Worm (Caenorhabditis elegans) whole organism, L1 larva: ENCODE results near the gene eef-1A.1.

Experiments
- C04F5.9 ChIP-seq: sonication (generic microtip); optimal IDR thresholded peaks from 2 replicates; lab custom pipeline; 2016; ENCODE audit warnings: missing genetic modification characterization, missing compliant biosample characterization
- C34B4.2 ChIP-seq: sonication (generic microtip); optimal IDR thresholded peaks from 2 replicates; lab custom pipeline; 2017; ENCODE audit warnings: mild to moderate bottlenecking, missing genetic modification characterization, missing compliant biosample characterization
- aha-1 ChIP-seq: fragments of 150-350 bp; optimal IDR thresholded peaks from 2 replicates; lab custom pipeline; 2014; ENCODE audit warnings: missing biosample characterization, missing genetic modification characterization
- alr-1 ChIP-seq: fragments of 200-800 bp; sonication (Bioruptor generic); optimal IDR thresholded peaks from 2 replicates; lab custom pipeline; 2018; ENCODE audit warnings: borderline replicate concordance, mild to moderate bottlenecking, missing genetic modification characterization, missing compliant biosample characterization
- aly-2 ChIP-seq: fragments of 150-350 bp; optimal IDR thresholded peaks from 2 replicates; lab custom pipeline; 2014; ENCODE audit warnings: missing biosample characterization, missing genetic modification characterization
- ama-1 ChIP-seq: fragments of 150-350 bp; optimal IDR thresholded peaks from 2 replicates; lab custom pipeline; 2014
- blmp-1 ChIP-seq: fragments of 150-350 bp; optimal IDR thresholded peaks from 2 replicates; lab custom pipeline; 2014; ENCODE audit warnings: missing biosample characterization, missing genetic modification characterization
- ceh-8 ChIP-seq: fragments of 200-800 bp; sonication (Bioruptor generic); optimal IDR thresholded peaks from 2 replicates; lab custom pipeline; 2018; ENCODE audit warnings: mild to moderate bottlenecking, missing genetic modification characterization, moderate library complexity, missing compliant biosample characterization
- ceh-88 ChIP-seq: fragments of 200-800 bp; sonication (Bioruptor generic); IDR thresholded peaks from 2 replicates; pipeline ENCODE4 v1.3.6; 2022; ENCODE audit warnings: missing genetic modification characterization, missing compliant biosample characterization
- ceh-90 ChIP-seq: sonication (generic microtip); optimal IDR thresholded peaks from 2 replicates; lab custom pipeline; 2016; ENCODE audit warnings: missing genetic modification characterization, missing compliant biosample characterization
- efl-1 ChIP-seq, 4 experiments: fragments of 150-350 bp; optimal IDR thresholded peaks in 3 of 4; peaks in 1 of 4; 1 replicate in 1 of 4; 2 replicates in 3 of 4; lab custom pipeline; 2014; ENCODE audit warnings: missing biosample characterization in 2 of 4, missing genetic modification characterization in 2 of 4, missing genetic modification reagents in 2 of 4
- efl-3 ChIP-seq: fragments of 200-800 bp; sonication (Bioruptor generic); optimal IDR thresholded peaks from 2 replicates; lab custom pipeline; 2018; ENCODE audit warnings: mild to moderate bottlenecking, missing genetic modification characterization, missing compliant biosample characterization
- egl-27 ChIP-seq, 2 experiments: fragments of 150-350 bp in 1 of 2; sonication (generic microtip); optimal IDR thresholded peaks; 3 replicates each; lab custom pipeline; 2017 to 2018; ENCODE audit warnings: missing biosample characterization in 2 of 2, missing genetic modification characterization in 2 of 2, missing genetic modification reagents in 2 of 2
- elt-3 ChIP-seq, 6 experiments: fragments of 150-350 bp in 1 of 6; sonication (generic microtip); optimal IDR thresholded peaks; 2 replicates each; lab custom pipeline; 2017 to 2018; ENCODE audit warnings: missing biosample characterization in 6 of 6, missing genetic modification characterization in 6 of 6, inconsistent platforms in 1 of 6
- ets-5 ChIP-seq: fragments of 200-800 bp; sonication (Bioruptor generic); IDR thresholded peaks from 2 replicates; pipeline ENCODE4 v1.3.6; 2022; ENCODE audit warnings: missing genetic modification characterization, missing compliant biosample characterization
- fkh-4 ChIP-seq: sonication (generic microtip); optimal IDR thresholded peaks from 2 replicates; lab custom pipeline; 2016; ENCODE audit warnings: missing compliant biosample characterization, missing genetic modification characterization, borderline replicate concordance
- fkh-8 ChIP-seq: sonication (generic microtip); optimal IDR thresholded peaks from 2 replicates; lab custom pipeline; 2016; ENCODE audit warnings: mild to moderate bottlenecking, missing genetic modification characterization, missing compliant biosample characterization
- fos-1 ChIP-seq: fragments of 150-350 bp; optimal IDR thresholded peaks from 2 replicates; lab custom pipeline; 2014; ENCODE audit warnings: missing biosample characterization, missing genetic modification characterization
- hpl-2 ChIP-seq: fragments of 150-350 bp; optimal IDR thresholded peaks from 2 replicates; lab custom pipeline; 2014; ENCODE audit warnings: missing biosample characterization, missing genetic modification reagents, missing genetic modification characterization
- isw-1 ChIP-seq: fragments of 200-800 bp; sonication (Bioruptor generic); IDR thresholded peaks from 2 replicates; pipeline ENCODE4 v1.3.6; 2022; ENCODE audit warnings: missing genetic modification characterization, missing compliant biosample characterization
- jun-1 ChIP-seq: fragments of 150-350 bp; optimal IDR thresholded peaks from 2 replicates; lab custom pipeline; 2014; ENCODE audit warnings: missing biosample characterization, missing genetic modification reagents, missing genetic modification characterization
- lin-13 ChIP-seq: fragments of 150-350 bp; optimal IDR thresholded peaks from 2 replicates; lab custom pipeline; 2014; ENCODE audit warnings: missing biosample characterization, missing genetic modification reagents, missing genetic modification characterization
- lin-14 ChIP-seq: fragments of 200-800 bp; sonication (Bioruptor generic); optimal IDR thresholded peaks from 2 replicates; lab custom pipeline; 2018; ENCODE audit warnings: mild to moderate bottlenecking, missing genetic modification characterization, moderate library complexity, missing compliant biosample characterization
- lin-15B ChIP-seq: fragments of 150-350 bp; sonication (generic microtip); optimal IDR thresholded peaks from 3 replicates; lab custom pipeline; 2014; ENCODE audit warnings: missing biosample characterization, missing genetic modification characterization
- lin-39 ChIP-seq: fragments of 150-350 bp; optimal IDR thresholded peaks from 2 replicates; lab custom pipeline; 2014; ENCODE audit warnings: missing biosample characterization, missing genetic modification reagents, missing genetic modification characterization
- lsy-2 ChIP-seq, 2 experiments: fragments of 150-350 bp; optimal IDR thresholded peaks; 2 replicates each; lab custom pipeline; 2014; ENCODE audit warnings: missing biosample characterization in 2 of 2, missing genetic modification characterization in 2 of 2
- mab-9 ChIP-seq: fragments of 200-800 bp; sonication (Bioruptor generic); IDR thresholded peaks from 2 replicates; pipeline ENCODE4 v1.3.6; 2022; ENCODE audit warnings: missing genetic modification reagents, missing genetic modification characterization, missing compliant biosample characterization
- mep-1 ChIP-seq: fragments of 150-350 bp; optimal IDR thresholded peaks from 2 replicates; lab custom pipeline; 2014; ENCODE audit warnings: missing biosample characterization, missing genetic modification characterization
- nhr-20 ChIP-seq: sonication (generic microtip); optimal IDR thresholded peaks from 2 replicates; lab custom pipeline; 2016; ENCODE audit warnings: mild to moderate bottlenecking, missing genetic modification characterization, missing compliant biosample characterization
- nhr-237 ChIP-seq: fragments of 150-350 bp; optimal IDR thresholded peaks from 2 replicates; lab custom pipeline; 2014; ENCODE audit warnings: missing biosample characterization, missing genetic modification characterization
- nhr-28 ChIP-seq: fragments of 150-350 bp; optimal IDR thresholded peaks from 2 replicates; lab custom pipeline; 2014; ENCODE audit warnings: missing biosample characterization, missing genetic modification characterization
- nhr-71 ChIP-seq: sonication (generic microtip); optimal IDR thresholded peaks from 2 replicates; lab custom pipeline; 2016; ENCODE audit warnings: mild to moderate bottlenecking, missing genetic modification characterization, moderate library complexity, missing compliant biosample characterization
- nhr-85 ChIP-seq: sonication (generic microtip); peaks from one replicate; lab custom pipeline; 2016; ENCODE audit warnings: missing genetic modification characterization, inconsistent platforms, missing compliant biosample characterization
- nhr-90 ChIP-seq: sonication (generic microtip); optimal IDR thresholded peaks from 2 replicates; lab custom pipeline; 2016; ENCODE audit warnings: mild to moderate bottlenecking, missing genetic modification characterization, missing compliant biosample characterization; ENCODE audit not compliant: poor library complexity
- pag-3 ChIP-seq: sonication (generic microtip); optimal IDR thresholded peaks from 2 replicates; lab custom pipeline; 2017; ENCODE audit warnings: missing genetic modification characterization, mild to moderate bottlenecking, missing compliant biosample characterization, antibody characterized with exemption, borderline replicate concordance; ENCODE audit not compliant: insufficient read depth
- pqm-1 ChIP-seq: sonication (generic microtip); optimal IDR thresholded peaks from 3 replicates; lab custom pipeline; 2017; ENCODE audit warnings: missing biosample characterization, missing genetic modification characterization
- rnt-1 ChIP-seq: sonication (generic microtip); optimal IDR thresholded peaks from 2 replicates; lab custom pipeline; 2016; ENCODE audit warnings: mild to moderate bottlenecking, missing genetic modification characterization, moderate library complexity, missing compliant biosample characterization
- snu-23 ChIP-seq: sonication (generic microtip); optimal IDR thresholded peaks from 2 replicates; lab custom pipeline; 2016; ENCODE audit warnings: missing genetic modification characterization, missing compliant biosample characterization
- sup-37 ChIP-seq: fragments of 200-800 bp; sonication (Bioruptor generic); optimal IDR thresholded peaks from 2 replicates; lab custom pipeline; 2018; ENCODE audit warnings: mild to moderate bottlenecking, missing genetic modification characterization, missing compliant biosample characterization
- swsn-7 ChIP-seq: sonication (generic microtip); optimal IDR thresholded peaks from 2 replicates; lab custom pipeline; 2016; ENCODE audit warnings: missing genetic modification characterization, missing compliant biosample characterization
- tbx-2 ChIP-seq: sonication (generic microtip); optimal IDR thresholded peaks from 2 replicates; lab custom pipeline; 2016; ENCODE audit warnings: missing genetic modification characterization, missing compliant biosample characterization
- unc-130 ChIP-seq: fragments of 150-350 bp; optimal IDR thresholded peaks from 2 replicates; lab custom pipeline; 2017; ENCODE audit warnings: missing biosample characterization, missing genetic modification characterization, inconsistent platforms
- unc-86 ChIP-seq: sonication (generic microtip); optimal IDR thresholded peaks from 2 replicates; lab custom pipeline; 2016; ENCODE audit warnings: missing genetic modification characterization, missing compliant biosample characterization
- vab-15 ChIP-seq: sonication (generic microtip); optimal IDR thresholded peaks from 2 replicates; lab custom pipeline; 2017; ENCODE audit warnings: missing genotype, mild to moderate bottlenecking, missing genetic modification characterization, missing compliant biosample characterization
- xbp-1 ChIP-seq: sonication (generic microtip); optimal IDR thresholded peaks from 2 replicates; lab custom pipeline; 2016; ENCODE audit warnings: missing genetic modification characterization, missing compliant biosample characterization
- ztf-4 ChIP-seq: fragments of 150-350 bp; optimal IDR thresholded peaks from 2 replicates; lab custom pipeline; 2014; ENCODE audit warnings: missing biosample characterization, missing genetic modification characterization

Gene eef-1A.1

ce11 chrIII:7008836-7009235, 37.3 kb upstream of the eef-1A.1 start, which contains the start of gene lgc-38:
TSS of gene lgc-38 (plus strand) at chrIII:7009136.
- no peak for TF ChIP-seq vab-15 (tag; lab: Kevin White, UChicago)
- TF ChIP-seq lin-14 = peak; percentile 7
- TF ChIP-seq, all 84 proteins: peak for 1

ce11 chrIII:7005350-7005749, 33.8 kb upstream of the eef-1A.1 start, which contains the start of gene C06E8.5:
TSS of gene C06E8.5 (minus strand) at chrIII:7005450.
- TF ChIP-seq sup-37 (GFP tag; lab: Kevin White, UChicago) (no peak), hpl-2 (GFP tag; lab: Kevin White, UChicago) (no peak), blmp-1 (tag; lab: Kevin White, UChicago) (no peak), tbx-2 (no peak), nhr-85 (no peak), ets-5 (GFP tag; lab: Robert Waterston, UW) (no peak), aly-2 (tag; lab: Kevin White, UChicago) (no peak), nhr-237 (tag; lab: Kevin White, UChicago) (no peak), nhr-28 (tag; lab: Kevin White, UChicago) (no peak), nhr-90 (tag; lab: Kevin White, UChicago) (no peak), pag-3 (tag; lab: Kevin White, UChicago) (no peak), fos-1 (tag; lab: Kevin White, UChicago) (no peak)

- TF ChIP-seq lin-14 = no peak
- TF ChIP-seq aha-1 (tag; lab: Kevin White, UChicago) = no peak
- no peak for TF ChIP-seq C34B4.2 (tag; lab: Kevin White, UChicago)
- no peak for TF ChIP-seq ceh-90 (tag; lab: Kevin White, UChicago)
- no peak for TF ChIP-seq unc-130 (tag; lab: Kevin White, UChicago)
- TF ChIP-seq isw-1 (GFP tag; lab: Robert Waterston, UW) = no peak
- no peak for TF ChIP-seq efl-3 (GFP tag; lab: Kevin White, UChicago)
- no peak for TF ChIP-seq unc-86 (tag; lab: Kevin White, UChicago)
- no peak for TF ChIP-seq C04F5.9 (tag; lab: Kevin White, UChicago)
- TF ChIP-seq alr-1 (tag; lab: Kevin White, UChicago) = no peak
- TF ChIP-seq mab-9 (GFP tag; lab: Robert Waterston, UW) = no peak
- no peak for TF ChIP-seq ama-1 (lab: Kevin White, UChicago)
- TF ChIP-seq nhr-71 (tag; lab: Kevin White, UChicago) = no peak
- no peak for TF ChIP-seq rnt-1 (tag; lab: Kevin White, UChicago)
- TF ChIP-seq xbp-1 (tag; lab: Kevin White, UChicago) = no peak
- TF ChIP-seq swsn-7 (tag; lab: Kevin White, UChicago) = no peak
- TF ChIP-seq fos-1 (tag; lab: Kevin White, UChicago) = no peak
Observed at ce11 chrIII:7002143-7002542, 30.6 kb upstream of the eef-1A.1 start.

- no peak for TF ChIP-seq ceh-90 (tag; lab: Kevin White, UChicago)
- TF ChIP-seq nhr-28 (tag; lab: Kevin White, UChicago) = no peak
- TF ChIP-seq xbp-1 (tag; lab: Kevin White, UChicago) = no peak
- no peak for TF ChIP-seq egl-27 (tag; optimal IDR thresholded peaks at IDR 0.05; lab: Kevin White, UChicago)
- no peak for TF ChIP-seq unc-86 (tag; lab: Kevin White, UChicago)
- peak; percentile 18 for TF ChIP-seq tbx-2
- no peak for TF ChIP-seq fkh-8 (tag; lab: Kevin White, UChicago)
- no peak for TF ChIP-seq lin-13 (GFP tag; lab: Kevin White, UChicago)
- no peak for TF ChIP-seq ceh-88 (GFP tag; lab: Robert Waterston, UW)
- TF ChIP-seq ceh-8 = no peak
- no peak for TF ChIP-seq ets-5 (GFP tag; lab: Robert Waterston, UW)
- TF ChIP-seq pqm-1 (tag; lab: Kevin White, UChicago) = no peak
- TF ChIP-seq elt-3 (tag; optimal IDR thresholded peaks at IDR 0.05; lab: Kevin White, UChicago) = peak in 3 of 6 experiments; percentile 34 to 45 (median 35)
- TF ChIP-seq lin-39 (tag; lab: Kevin White, UChicago) = no peak
- no peak for TF ChIP-seq fos-1 (tag; lab: Kevin White, UChicago)
- TF ChIP-seq nhr-85 = peak; percentile 25
- peak; percentile 21 for TF ChIP-seq nhr-20 (tag; lab: Kevin White, UChicago)
- no peak for TF ChIP-seq jun-1 (tag; lab: Kevin White, UChicago)
- TF ChIP-seq mep-1 = no peak
- TF ChIP-seq ztf-4 = no peak
- no peak for TF ChIP-seq efl-1 (optimal IDR thresholded peaks at IDR 0.05; lab: Kevin White, UChicago)
- no peak for TF ChIP-seq efl-1 (GFP tag; optimal IDR thresholded peaks at IDR 0.05 in 1 of 2; lab: Kevin White, UChicago)
- no peak for TF ChIP-seq lin-15B (tag; lab: Kevin White, UChicago)
- no peak for TF ChIP-seq isw-1 (GFP tag; lab: Robert Waterston, UW)
- peak; percentile 81 for TF ChIP-seq blmp-1 (tag; lab: Kevin White, UChicago)
- peak; percentile 11 for TF ChIP-seq snu-23 (GFP tag; lab: Kevin White, UChicago)
- peak in 1 of 2 experiments; percentile 23 for TF ChIP-seq lsy-2 (tag; optimal IDR thresholded peaks at IDR 0.05; lab: Kevin White, UChicago)
- TF ChIP-seq fkh-4 (tag; lab: Kevin White, UChicago) = no peak
Observed at ce11 chrIII:6993179-6993578, 21.7 kb upstream of the eef-1A.1 start.
